Fruit fly (Drosophila melanogaster) whole organism, embryonic: ENCODE results near the gene CG4914.

Experiments
- B-H1 ChIP-seq: fragments of 200-800 bp; sonication (Bioruptor generic); IDR thresholded peaks from 3 replicates; pipeline ENCODE4 v1.3.6; 2022; ENCODE audit warnings: missing biosample characterization, missing genetic modification characterization
- CG10209 ChIP-seq: fragments of 200-800 bp; sonication (Bioruptor generic); optimal IDR thresholded peaks from 3 replicates; lab custom pipeline; 2017; ENCODE audit warnings: missing biosample characterization, mild to moderate bottlenecking, missing genetic modification characterization, missing genetic modification reagents
- CG10654 ChIP-seq: fragments of 200-800 bp; sonication (Bioruptor generic); optimal IDR thresholded peaks from 2 replicates; lab custom pipeline; 2016; ENCODE audit warnings: missing biosample characterization, missing genetic modification characterization
- CG10979 ChIP-seq: fragments of 200-800 bp; sonication (Bioruptor generic); optimal IDR thresholded peaks from 2 replicates; lab custom pipeline; 2018; ENCODE audit warnings: missing biosample characterization, mild to moderate bottlenecking, missing genetic modification characterization, moderate library complexity
- CG11085 ChIP-seq: fragments of 200-800 bp; sonication (Bioruptor generic); IDR thresholded peaks from 2 replicates; pipeline ENCODE4 v1.3.6; 2022; ENCODE audit warnings: missing biosample characterization, missing genetic modification characterization
- CG11696 ChIP-seq: fragments of 200-800 bp; sonication (Bioruptor generic); IDR thresholded peaks from 2 replicates; pipeline ENCODE4 v1.3.6; 2022; ENCODE audit warnings: missing biosample characterization, missing genetic modification characterization
- CG12236 ChIP-seq: fragments of 200-800 bp; sonication (Bioruptor generic); optimal IDR thresholded peaks from 2 replicates; lab custom pipeline; 2016; ENCODE audit warnings: missing biosample characterization, missing genetic modification characterization
- CG14014 ChIP-seq: fragments of 200-800 bp; sonication (Bioruptor generic); IDR thresholded peaks from 2 replicates; pipeline ENCODE4 v1.3.6; 2022; ENCODE audit warnings: missing biosample characterization, missing genetic modification characterization
- CG15696 ChIP-seq: fragments of 200-800 bp; sonication (Bioruptor generic); optimal IDR thresholded peaks from 2 replicates; lab custom pipeline; 2019; ENCODE audit warnings: missing biosample characterization, mild to moderate bottlenecking, missing genetic modification characterization, moderate library complexity
- CG1647 ChIP-seq: fragments of 200-800 bp; sonication (Bioruptor generic); optimal IDR thresholded peaks from 3 replicates; lab custom pipeline; 2016; ENCODE audit warnings: missing biosample characterization, missing genetic modification characterization
- CG18599 ChIP-seq: fragments of 200-800 bp; sonication (Bioruptor generic); optimal IDR thresholded peaks from 3 replicates; lab custom pipeline; 2017; ENCODE audit warnings: missing biosample characterization, missing genetic modification characterization, mild to moderate bottlenecking, moderate library complexity, missing genetic modification reagents
- CG2199 ChIP-seq: fragments of 200-800 bp; sonication (Bioruptor generic); IDR thresholded peaks from 3 replicates; pipeline ENCODE4 v1.3.6; 2022; ENCODE audit warnings: missing biosample characterization, missing genetic modification characterization
- CG2678 ChIP-seq: fragments of 200-800 bp; sonication (Bioruptor generic); optimal IDR thresholded peaks from 3 replicates; lab custom pipeline; 2019; ENCODE audit warnings: missing biosample characterization, mild to moderate bottlenecking, missing genetic modification characterization, moderate library complexity
- CG30020 ChIP-seq: fragments of 200-800 bp; optimal IDR thresholded peaks from 2 replicates; lab custom pipeline; 2019; ENCODE audit warnings: missing biosample characterization, mild to moderate bottlenecking, missing genetic modification characterization, moderate library complexity
- CG30431 ChIP-seq: fragments of 200-800 bp; sonication (Bioruptor generic); optimal IDR thresholded peaks from 2 replicates; lab custom pipeline; 2017; ENCODE audit warnings: missing biosample characterization, missing genetic modification characterization
- CG3065 ChIP-seq: fragments of 200-800 bp; sonication (Bioruptor generic); optimal IDR thresholded peaks from 2 replicates; lab custom pipeline; 2016; ENCODE audit warnings: missing biosample characterization, missing genetic modification characterization
- CG3163 ChIP-seq: fragments of 200-800 bp; sonication (Bioruptor generic); optimal IDR thresholded peaks from 3 replicates; lab custom pipeline; 2016; ENCODE audit warnings: missing biosample characterization, missing genetic modification characterization
- CG33557 ChIP-seq: fragments of 200-800 bp; sonication (Bioruptor generic); optimal IDR thresholded peaks from 2 replicates; lab custom pipeline; 2019; ENCODE audit warnings: missing biosample characterization, mild to moderate bottlenecking, missing genetic modification characterization, moderate library complexity
- CG6254 ChIP-seq: fragments of 200-800 bp; sonication (Bioruptor generic); optimal IDR thresholded peaks from 3 replicates; lab custom pipeline; 2017; ENCODE audit warnings: mild to moderate bottlenecking, missing biosample characterization, missing genetic modification reagents, missing genetic modification characterization
- CG7372 ChIP-seq: fragments of 200-800 bp; sonication (Bioruptor generic); IDR thresholded peaks from 2 replicates; pipeline ENCODE4 v1.3.6; 2022; ENCODE audit warnings: missing biosample characterization, missing genetic modification characterization
- CG7786 ChIP-seq: fragments of 200-800 bp; sonication (Bioruptor generic); optimal IDR thresholded peaks from 2 replicates; lab custom pipeline; 2016; ENCODE audit warnings: missing biosample characterization, missing genetic modification characterization
- CG8765 ChIP-seq: fragments of 200-800 bp; sonication (Bioruptor generic); IDR thresholded peaks from 2 replicates; pipeline ENCODE4 v1.3.6; 2022; ENCODE audit warnings: missing biosample characterization, missing genetic modification characterization
- CG8944 ChIP-seq: fragments of 200-800 bp; sonication (Bioruptor generic); optimal IDR thresholded peaks from 3 replicates; lab custom pipeline; 2016; ENCODE audit warnings: missing biosample characterization, missing genetic modification characterization
- Chrac-16 ChIP-seq: fragments of 200-800 bp; sonication (Bioruptor generic); optimal IDR thresholded peaks from 3 replicates; lab custom pipeline; 2016; ENCODE audit warnings: missing biosample characterization, missing genetic modification characterization
- CrebB ChIP-seq: fragments of 200-800 bp; sonication (Bioruptor generic); optimal IDR thresholded peaks from 3 replicates; lab custom pipeline; 2018; ENCODE audit warnings: missing biosample characterization, mild to moderate bottlenecking, missing genetic modification characterization
- Dad ChIP-seq: fragments of 200-800 bp; sonication (Bioruptor generic); optimal IDR thresholded peaks from 3 replicates; lab custom pipeline; 2016; ENCODE audit warnings: missing biosample characterization, missing genetic modification characterization
- Dfd ChIP-seq, 2 experiments: fragments of >200 bp; optimal IDR thresholded peaks; 2 replicates each; lab custom pipeline; 2017; ENCODE audit warnings: missing biosample characterization in 2 of 2, missing genetic modification characterization in 2 of 2
- Dip2 ChIP-seq: fragments of 200-800 bp; sonication (Bioruptor generic); IDR thresholded peaks from 2 replicates; pipeline ENCODE4 v1.3.6; 2022; ENCODE audit warnings: missing biosample characterization, missing genetic modification characterization
- Dip3 ChIP-seq: fragments of 200-800 bp; sonication (Bioruptor generic); optimal IDR thresholded peaks from 3 replicates; lab custom pipeline; 2016; ENCODE audit warnings: missing biosample characterization, missing genetic modification characterization
- ERR ChIP-seq: fragments of 200-800 bp; sonication (Bioruptor generic); optimal IDR thresholded peaks from 2 replicates; lab custom pipeline; 2016; ENCODE audit warnings: missing biosample characterization, missing genetic modification characterization
- HLHmδ ChIP-seq: fragments of 200-800 bp; sonication (Bioruptor generic); optimal IDR thresholded peaks from 2 replicates; lab custom pipeline; 2018; ENCODE audit warnings: missing biosample characterization, mild to moderate bottlenecking, missing genetic modification characterization, moderate library complexity
- Hr78 ChIP-seq, 2 experiments: fragments of 200-800 bp in 1 of 2; fragments of >200 bp in 1 of 2; sonication (Bioruptor generic) in 1 of 2; optimal IDR thresholded peaks; 2 replicates each; lab custom pipeline; 2017 to 2019; ENCODE audit warnings: missing biosample characterization in 2 of 2, missing genetic modification characterization in 2 of 2, mild to moderate bottlenecking in 1 of 2, moderate library complexity in 1 of 2
- Med ChIP-seq: fragments of 200-800 bp; sonication (Bioruptor generic); peaks from one replicate; lab custom pipeline; 2016; ENCODE audit warnings: missing biosample characterization, missing genetic modification characterization, mild to moderate bottlenecking, inconsistent platforms, moderate library complexity
- Ravus ChIP-seq: fragments of 200-800 bp; sonication (Bioruptor generic); IDR thresholded peaks from 2 replicates; pipeline ENCODE4 v1.3.6; 2022; ENCODE audit warnings: missing biosample characterization, missing genetic modification characterization
- Rfx ChIP-seq: fragments of 200-800 bp; sonication (Bioruptor generic); IDR thresholded peaks from 2 replicates; pipeline ENCODE4 v1.3.6; 2022; ENCODE audit warnings: missing biosample characterization, missing genetic modification characterization
- Sox100B ChIP-seq: fragments of 200-800 bp; sonication (Bioruptor generic); optimal IDR thresholded peaks from 3 replicates; lab custom pipeline; 2018; ENCODE audit warnings: missing biosample characterization, mild to moderate bottlenecking, missing genetic modification characterization
- Spps ChIP-seq: fragments of 200-800 bp; sonication (Bioruptor generic); optimal IDR thresholded peaks from 2 replicates; lab custom pipeline; 2018; ENCODE audit warnings: missing biosample characterization, mild to moderate bottlenecking, missing genetic modification characterization
- ac ChIP-seq: fragments of 200-800 bp; sonication (Bioruptor generic); optimal IDR thresholded peaks from 3 replicates; lab custom pipeline; 2017; ENCODE audit warnings: missing biosample characterization, mild to moderate bottlenecking, missing genetic modification characterization
- ato ChIP-seq: fragments of 200-800 bp; sonication (Bioruptor generic); IDR thresholded peaks from 2 replicates; pipeline ENCODE4 v1.3.6; 2022; ENCODE audit warnings: missing biosample characterization, missing genetic modification characterization; ENCODE audit not compliant: partially characterized antibody
- bowl ChIP-seq: fragments of 200-800 bp; sonication (Bioruptor generic); IDR thresholded peaks from 2 replicates; pipeline ENCODE4 v1.3.6; 2022; ENCODE audit warnings: missing biosample characterization, missing genetic modification characterization
- ftz-f1 ChIP-seq: fragments of 200-800 bp; sonication (Bioruptor generic); optimal IDR thresholded peaks from 2 replicates; lab custom pipeline; 2016; ENCODE audit warnings: missing biosample characterization, missing genetic modification characterization
- gt ChIP-seq: fragments of 200-800 bp; sonication (Bioruptor generic); IDR thresholded peaks from 2 replicates; pipeline ENCODE4 v1.3.6; 2022; ENCODE audit warnings: missing biosample characterization, missing genetic modification characterization
- maf-S ChIP-seq: fragments of 200-800 bp; sonication (Bioruptor generic); optimal IDR thresholded peaks from 2 replicates; lab custom pipeline; 2016; ENCODE audit warnings: missing biosample characterization, missing genetic modification characterization
- nom ChIP-seq: fragments of 200-800 bp; sonication (Bioruptor generic); optimal IDR thresholded peaks from 2 replicates; lab custom pipeline; 2017; ENCODE audit warnings: missing biosample characterization, missing genetic modification characterization, mild to moderate bottlenecking, moderate library complexity, missing genetic modification reagents
- shn ChIP-seq: fragments of 200-800 bp; sonication (Bioruptor generic); optimal IDR thresholded peaks from 3 replicates; lab custom pipeline; 2016; ENCODE audit warnings: missing biosample characterization, missing genetic modification characterization
- sim ChIP-seq: fragments of 200-800 bp; sonication (Bioruptor generic); IDR thresholded peaks from 2 replicates; pipeline ENCODE4 v1.3.6; 2022; ENCODE audit warnings: missing biosample characterization, missing genetic modification characterization
- sna ChIP-seq: fragments of 200-800 bp; sonication (Bioruptor generic); IDR thresholded peaks from 2 replicates; pipeline ENCODE4 v1.3.6; 2022; ENCODE audit warnings: missing biosample characterization, missing genetic modification characterization; ENCODE audit not compliant: partially characterized antibody
- tgo ChIP-seq: fragments of 200-800 bp; sonication (Bioruptor generic); IDR thresholded peaks from 3 replicates; pipeline ENCODE4 v1.3.6; 2022; ENCODE audit warnings: missing biosample characterization, missing genetic modification characterization
- tup ChIP-seq: fragments of 200-800 bp; sonication (Bioruptor generic); optimal IDR thresholded peaks from 2 replicates; lab custom pipeline; 2016; ENCODE audit warnings: missing biosample characterization, mild to moderate bottlenecking, missing genetic modification characterization, moderate library complexity
- zfh2 ChIP-seq: fragments of 200-800 bp; sonication (Bioruptor generic); optimal IDR thresholded peaks from 2 replicates; lab custom pipeline; 2016; ENCODE audit warnings: missing biosample characterization, missing genetic modification characterization

Gene CG4914

dm6 chr3L:14665802-14666351 is 12.1 kb downstream of the CG4914 start (continued):
- peak; percentile 88 for TF ChIP-seq CG1647
- peak; percentile 79 for TF ChIP-seq Dip3
- peak; percentile 58 for TF ChIP-seq CG11085 (GFP tag; lab: Robert Waterston, UW)
- TF ChIP-seq Rfx (GFP tag; lab: Robert Waterston, UW) = peak; percentile 90
- TF ChIP-seq Dip2 = no peak
- peak; percentile 85 for TF ChIP-seq CG8944 (GFP tag; lab: Kevin White, UChicago)
- TF ChIP-seq CG7786 (GFP tag; lab: Kevin White, UChicago) = peak; percentile 83
- peak; percentile 85 for TF ChIP-seq Spps (tag; lab: Kevin White, UChicago)
- peak; percentile 89 for TF ChIP-seq CG14014
- TF ChIP-seq shn (GFP tag; lab: Kevin White, UChicago) = peak; percentile 81
- TF ChIP-seq ato (GFP tag; lab: Robert Waterston, UW) = no peak
- peak; percentile 94 for TF ChIP-seq CG18599
- TF ChIP-seq CG10654 = peak; percentile 83
- TF ChIP-seq sna = no peak
- peak; percentile 58; the same call in 1 of the 2 replicates for TF ChIP-seq sim (GFP tag; lab: Robert Waterston, UW)
- TF ChIP-seq gt (GFP tag; lab: Robert Waterston, UW) = peak; percentile 57
- peak; percentile 83 for TF ChIP-seq CG10979 (tag; lab: Kevin White, UChicago)
- peak; percentile 82 for TF ChIP-seq CG30431 (GFP tag; lab: Kevin White, UChicago)
- peak; percentile 85 for TF ChIP-seq tgo (GFP tag; lab: Robert Waterston, UW)
- TF ChIP-seq CG2678 (tag; lab: Kevin White, UChicago) = peak; percentile 83
- TF ChIP-seq HLHmδ (GFP tag; lab: Kevin White, UChicago) = no peak
- TF ChIP-seq Sox100B (GFP tag; lab: Kevin White, UChicago) = peak; percentile 80
- TF ChIP-seq Hr78 (GFP tag; optimal IDR thresholded peaks at IDR 0.05; lab: Kevin White, UChicago) = peak in 1 of 2 experiments; percentile 77
- TF ChIP-seq tup (GFP tag; lab: Kevin White, UChicago) = peak; percentile 79
- TF ChIP-seq B-H1 (GFP tag; lab: Robert Waterston, UW) = peak; percentile 77
- TF ChIP-seq ftz-f1 (GFP tag; lab: Kevin White, UChicago) = peak; percentile 21
- TF ChIP-seq CG2199 (GFP tag; lab: Robert Waterston, UW) = peak; percentile 80; the same call in 2 of the 3 replicates
- TF ChIP-seq CG7372 = peak; percentile 72
- peak; percentile 35 for TF ChIP-seq Ravus
- peak; percentile 81 for TF ChIP-seq CG3065 (GFP tag; lab: Kevin White, UChicago)
- peak; percentile 88 for TF ChIP-seq CG15696
- TF ChIP-seq CG30020 (tag; lab: Kevin White, UChicago) = peak; percentile 60
- TF ChIP-seq nom (GFP tag; lab: Kevin White, UChicago) = peak; percentile 76
- peak; percentile 66 for TF ChIP-seq zfh2
- TF ChIP-seq Dad (GFP tag; lab: Kevin White, UChicago) = peak; percentile 89
- TF ChIP-seq CG12236 (GFP tag; lab: Kevin White, UChicago) = peak; percentile 81
- TF ChIP-seq ac = peak; percentile 85
- peak; percentile 73 for TF ChIP-seq CG11696
- peak; percentile 64 for TF ChIP-seq CG3163 (GFP tag; lab: Kevin White, UChicago)
- peak; percentile 73 for TF ChIP-seq CG8765 (GFP tag; lab: Robert Waterston, UW)
- TF ChIP-seq Med = peak; percentile 99
- TF ChIP-seq CG10209 (GFP tag; lab: Kevin White, UChicago) = peak; percentile 85
- TF ChIP-seq bowl (GFP tag; lab: Robert Waterston, UW) = 0 out of 2 replicates have a peak, but pooled peaks have one; percentile 57
- TF ChIP-seq CG33557 (GFP tag; lab: Kevin White, UChicago) = peak; percentile 82
- no peak for TF ChIP-seq Dfd (GFP tag; optimal IDR thresholded peaks at IDR 0.05; lab: Kevin White, UChicago)
- peak; percentile 79 for TF ChIP-seq ERR (GFP tag; lab: Kevin White, UChicago)
- peak; percentile 83 for TF ChIP-seq CrebB (tag; lab: Kevin White, UChicago)
- TF ChIP-seq maf-S (GFP tag; lab: Kevin White, UChicago) = peak; percentile 82
- peak; percentile 87 for TF ChIP-seq Chrac-16 (GFP tag; lab: Kevin White, UChicago)
- TF ChIP-seq CG6254 = peak; percentile 89
